Worm (Caenorhabditis elegans): Measurements from ENCODE around the gene panl-2.

panl-2 gene

ce11 chrIII:6953373-6953772 lies 14.6 kb downstream of the panl-2 start:
- TF ChIP-seq lin-35 (GFP tag; optimal IDR thresholded peaks at IDR 0.05), result no peak
- TF ChIP-seq zfh-2 (GFP tag; conservative IDR thresholded peaks at IDR 0.05), result peak; percentile 51; the same call in 1 of the 2 replicates
- no peak for TF ChIP-seq ztf-6 (GFP tag; IDR thresholded peaks at IDR 0.05)

- TF ChIP-seq ama-1 (optimal IDR thresholded peaks at IDR 0.05), result no peak
- TF ChIP-seq ama-1 (GFP tag; optimal IDR thresholded peaks at IDR 0.05), result no peak
- TF ChIP-seq snpc-4 (GFP tag; optimal IDR thresholded peaks at IDR 0.05), result no peak
- peak in 1 of 4 experiments; percentile 32 for TF ChIP-seq snpc-4 (tag; optimal IDR thresholded peaks at IDR 0.05)
- no peak for TF ChIP-seq cebp-1 (GFP tag; IDR thresholded peaks at IDR 0.05)
- peak; percentile 11 for TF ChIP-seq cebp-1 (tag; optimal IDR thresholded peaks at IDR 0.05)
- TF ChIP-seq let-607 (tag; optimal IDR thresholded peaks at IDR 0.05), result peak in 1 of 2 experiments; percentile 13
Measured at ce11 chrIII:6951435-6951834, 16.5 kb downstream of the panl-2 start.

DNA sequence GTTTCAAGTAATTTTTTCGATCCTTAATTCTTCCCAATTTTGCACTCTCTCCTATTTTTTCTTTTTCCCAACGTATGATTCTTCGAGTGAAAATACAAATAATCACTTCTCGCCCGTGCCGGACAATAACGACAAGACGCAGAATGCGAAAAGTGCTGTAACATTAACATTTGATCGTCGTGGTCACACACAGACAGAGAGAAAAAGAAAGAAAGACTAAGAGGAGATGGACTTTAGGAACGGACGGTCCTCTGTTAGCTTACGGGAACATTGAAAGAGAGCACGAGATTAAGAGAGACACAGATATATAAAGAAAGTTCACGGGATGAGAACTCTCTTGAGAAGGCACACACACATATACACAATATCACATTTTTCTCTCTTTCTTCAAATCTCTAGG lies 20.0 kb downstream of the panl-2 start:
- no peak for TF ChIP-seq F22D6.2 (tag; optimal IDR thresholded peaks at IDR 0.05)
- TF ChIP-seq attf-3 (GFP tag; conservative IDR thresholded peaks at IDR 0.05), result peak; percentile 50
- TF ChIP-seq cebp-1 (GFP tag; IDR thresholded peaks at IDR 0.05), result no peak
- peak; percentile 17 for TF ChIP-seq cebp-1 (tag; optimal IDR thresholded peaks at IDR 0.05)
- no peak for TF ChIP-seq tbp1 (GFP tag; optimal IDR thresholded peaks at IDR 0.05)
- no peak for TF ChIP-seq somi-1 (GFP tag; optimal IDR thresholded peaks at IDR 0.05)
- TF ChIP-seq efl-1 (GFP tag; optimal IDR thresholded peaks at IDR 0.05), result no peak
- peak; percentile 24 for TF ChIP-seq nhr-80 (tag; optimal IDR thresholded peaks at IDR 0.05)

DNA sequence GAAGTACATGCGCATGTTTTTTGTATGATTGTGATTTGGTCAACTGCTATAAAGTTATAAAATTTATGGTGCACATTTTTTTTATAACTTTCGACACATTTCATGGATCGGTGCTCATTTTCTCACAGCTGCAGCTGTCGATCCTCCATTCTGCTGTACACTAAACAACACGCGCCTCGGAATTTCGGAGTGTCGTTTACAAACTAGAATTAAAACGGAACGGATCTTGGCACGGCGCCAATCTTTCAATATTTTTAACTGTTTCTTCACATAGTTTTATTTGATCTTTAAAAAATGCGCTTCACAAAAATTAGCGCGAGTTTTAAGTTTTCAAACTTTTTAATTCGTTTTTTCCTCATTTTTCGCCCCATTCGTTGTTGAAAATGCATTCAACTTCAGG lies 21.5 kb downstream of the panl-2 start, which contains the start of gene let-711:
TSS of gene let-711 (plus strand) at position 337 of the 400 bp plus-strand sequence.
- TF ChIP-seq ceh-91 (GFP tag; IDR thresholded peaks at IDR 0.05), result peak; percentile 78
- TF ChIP-seq ztf-26 (tag; optimal IDR thresholded peaks at IDR 0.05), result no peak
- peak; percentile 55 for TF ChIP-seq lin-54 (GFP tag; optimal IDR thresholded peaks at IDR 0.05)
- no peak for TF ChIP-seq tbp1 (GFP tag; optimal IDR thresholded peaks at IDR 0.05)
- peak; percentile 37 for TF ChIP-seq dpl-1 (GFP tag; optimal IDR thresholded peaks at IDR 0.05)
- peak; percentile 62 for TF ChIP-seq F33H1.4 (GFP tag; IDR thresholded peaks at IDR 0.05)
- peak; percentile 22 for TF ChIP-seq snpc-4 (GFP tag; optimal IDR thresholded peaks at IDR 0.05)
- no peak for TF ChIP-seq snpc-4 (tag; optimal IDR thresholded peaks at IDR 0.05)
- no peak for TF ChIP-seq egl-18 (GFP tag; IDR thresholded peaks at IDR 0.05)
- TF ChIP-seq mes-4 (tag; optimal IDR thresholded peaks at IDR 0.05), result no peak
- peak; percentile 60 for TF ChIP-seq xnd-1 (tag; optimal IDR thresholded peaks at IDR 0.05)
- peak; percentile 79 for TF ChIP-seq madf-8 (GFP tag; conservative IDR thresholded peaks at IDR 0.05)
- peak; percentile 95 for TF ChIP-seq attf-3 (GFP tag; conservative IDR thresholded peaks at IDR 0.05)
- TF ChIP-seq lsl-1 (GFP tag; optimal IDR thresholded peaks at IDR 0.05), result peak; percentile 48
- 0 out of 2 replicates have a peak, but pooled peaks have one; percentile 39 for TF ChIP-seq hsf-1 (GFP tag; IDR thresholded peaks at IDR 0.05)
- peak; percentile 53 for TF ChIP-seq D2030.7 (GFP tag; IDR thresholded peaks at IDR 0.05)
- 0 out of 2 replicates have a peak, but pooled peaks have one; percentile 7 for TF ChIP-seq Y95B8A.8 (GFP tag; IDR thresholded peaks at IDR 0.05)
- TF ChIP-seq madf-3 (GFP tag; IDR thresholded peaks at IDR 0.05), result 0 out of 2 replicates have a peak, but pooled peaks have one; percentile 79
- peak; percentile 7 for TF ChIP-seq snpc-3.4 (tag; optimal IDR thresholded peaks at IDR 0.05)
- TF ChIP-seq ekl-4 (GFP tag; IDR thresholded peaks at IDR 0.05), result 0 out of 2 replicates have a peak, but pooled peaks have one; percentile 29
- peak; percentile 89 for TF ChIP-seq efl-1 (GFP tag; optimal IDR thresholded peaks at IDR 0.05)
- TF ChIP-seq madf-6 (GFP tag; IDR thresholded peaks at IDR 0.05), result peak; percentile 92
- TF ChIP-seq dox-1 (GFP tag; IDR thresholded peaks at IDR 0.05), result peak; percentile 18; the same call in 1 of the 2 replicates
- no peak for TF ChIP-seq rcor-1 (GFP tag; IDR thresholded peaks at IDR 0.05)

Measured in whole organism, young adult.